Worm (Caenorhabditis elegans) whole organism, early embryonic: ENCODE measurements around the gene pgph-1.

Source experiments
- ama-1 ChIP-seq: fragments of 150-350 bp; optimal IDR thresholded peaks from 2 replicates; lab custom pipeline; 2014
- flt-1 ChIP-seq: fragments of 200-800 bp; sonication (Bioruptor generic); IDR thresholded peaks from 2 replicates; pipeline ENCODE4 v1.3.6; 2022; ENCODE audit warnings: missing genetic modification characterization, missing compliant biosample characterization
- hnd-1 ChIP-seq: sonication (generic microtip); optimal IDR thresholded peaks from 2 replicates; lab custom pipeline; 2016; ENCODE audit warnings: missing genetic modification characterization, missing compliant biosample characterization

ce11 chrV:5788650-5789049 lies 35.3 kb upstream of the pgph-1 start:
- TF ChIP-seq ama-1 (no peak), flt-1 (GFP tag; lab: Robert Waterston, UW) (no peak), hnd-1 (tag; lab: Kevin White, UChicago) (no peak)
